Worm (Caenorhabditis elegans): ENCODE measurements around the gene dnj-5.

dnj-5 gene

ce11 chrII:6829108-6829507 is 29.0 kb downstream of the dnj-5 start (continued):
- TF ChIP-seq vab-15 (tag; optimal IDR thresholded peaks at IDR 0.05) (peak; percentile 7), C04F5.9 (tag; optimal IDR thresholded peaks at IDR 0.05) (no peak), nhr-12 (tag; optimal IDR thresholded peaks at IDR 0.05) (no peak), ztf-11 (tag; optimal IDR thresholded peaks at IDR 0.05) (no peak), rnt-1 (tag; optimal IDR thresholded peaks at IDR 0.05) (peak; percentile 16), elt-2 (tag; optimal IDR thresholded peaks at IDR 0.05) (peak; percentile 15), unc-62 (GFP tag; optimal IDR thresholded peaks at IDR 0.05) (no peak), mdl-1 (tag; optimal IDR thresholded peaks at IDR 0.05) (peak in 1 of 2 experiments; percentile 61), grh-1 (GFP tag; IDR thresholded peaks at IDR 0.05) (no peak), egl-13 (tag; optimal IDR thresholded peaks at IDR 0.05) (no peak), ceh-82 (tag; optimal IDR thresholded peaks at IDR 0.05) (peak in 1 of 3 experiments; percentile 23), lin-14 (GFP tag; optimal IDR thresholded peaks at IDR 0.05) (peak; percentile 87), efl-1 (optimal IDR thresholded peaks at IDR 0.05) (no peak), efl-1 (GFP tag; optimal IDR thresholded peaks at IDR 0.05 in 1 of 2) (no peak), xbp-1 (tag; optimal IDR thresholded peaks at IDR 0.05) (no peak), hlh-17 (GFP tag; optimal IDR thresholded peaks at IDR 0.05; ENCODE audit: borderline replicate concordance) (no peak), nhr-76 (tag; optimal IDR thresholded peaks at IDR 0.05) (no peak), aly-2 (tag; optimal IDR thresholded peaks at IDR 0.05) (no peak), nhr-20 (tag; optimal IDR thresholded peaks at IDR 0.05) (peak; percentile 67), ama-1 (optimal IDR thresholded peaks at IDR 0.05) (no peak), snpc-4 (tag; optimal IDR thresholded peaks at IDR 0.05) (peak; percentile 10), hpl-2 (GFP tag; optimal IDR thresholded peaks at IDR 0.05) (no peak), nhr-71 (tag; optimal IDR thresholded peaks at IDR 0.05) (peak; percentile 44), nhr-47 (tag; optimal IDR thresholded peaks at IDR 0.05) (no peak), mep-1 (tag; optimal IDR thresholded peaks at IDR 0.05) (peak; percentile 60), elt-3 (tag; optimal IDR thresholded peaks at IDR 0.05) (peak in 4 of 6 experiments; percentile 19 to 81 (median 36))

ce11 chrII:6828073-6828900 is 29.8 kb downstream of the dnj-5 start:
- TF ChIP-seq sox-4 (tag; optimal IDR thresholded peaks at IDR 0.05) (no peak), unc-86 (tag; optimal IDR thresholded peaks at IDR 0.05) (peak; percentile 1), tbx-2 (tag; optimal IDR thresholded peaks at IDR 0.05) (peak; percentile 19), hpl-2 (GFP tag; optimal IDR thresholded peaks at IDR 0.05) (no peak), fkh-8 (tag; optimal IDR thresholded peaks at IDR 0.05) (peak; percentile 58), lin-14 (GFP tag; optimal IDR thresholded peaks at IDR 0.05) (peak; percentile 61)

- TF ChIP-seq elt-3 (tag; optimal IDR thresholded peaks at IDR 0.05), result peak in 4 of 6 experiments; percentile 1 to 68 (median 34)
- no peak for TF ChIP-seq ceh-63 (GFP tag; optimal IDR thresholded peaks at IDR 0.05)
- TF ChIP-seq zag-1 (tag; optimal IDR thresholded peaks at IDR 0.05), result no peak
- no peak for TF ChIP-seq fkh-4 (tag; optimal IDR thresholded peaks at IDR 0.05; ENCODE audit: borderline replicate concordance)
- peak; percentile 5 for TF ChIP-seq elt-2 (tag; optimal IDR thresholded peaks at IDR 0.05)
- peak; percentile 79 for TF ChIP-seq mep-1 (tag; optimal IDR thresholded peaks at IDR 0.05)
- peak; percentile 56 for TF ChIP-seq nhr-47 (tag; optimal IDR thresholded peaks at IDR 0.05)
- TF ChIP-seq ztf-4 (tag; optimal IDR thresholded peaks at IDR 0.05), result peak; percentile 45
- peak; percentile 71 for TF ChIP-seq nhr-19 (GFP tag; conservative IDR thresholded peaks at IDR 0.05)
- no peak for TF ChIP-seq C16A3.4 (tag; optimal IDR thresholded peaks at IDR 0.05)
- peak; percentile 88 for TF ChIP-seq rnt-1 (tag; optimal IDR thresholded peaks at IDR 0.05)
- TF ChIP-seq blmp-1 (tag; optimal IDR thresholded peaks at IDR 0.05), result peak; percentile 84
- TF ChIP-seq swsn-7 (tag; optimal IDR thresholded peaks at IDR 0.05), result peak; percentile 18
- TF ChIP-seq tbx-2 (tag; optimal IDR thresholded peaks at IDR 0.05), result peak; percentile 72
- peak; percentile 55 for TF ChIP-seq lin-13 (GFP tag; optimal IDR thresholded peaks at IDR 0.05)
- TF ChIP-seq snu-23 (GFP tag; optimal IDR thresholded peaks at IDR 0.05), result peak; percentile 58
- TF ChIP-seq xbp-1 (tag; optimal IDR thresholded peaks at IDR 0.05), result peak; percentile 16
- TF ChIP-seq vab-15 (tag; optimal IDR thresholded peaks at IDR 0.05), result peak; percentile 30
- no peak for TF ChIP-seq ces-1 (GFP tag; optimal IDR thresholded peaks at IDR 0.05)
- no peak for TF ChIP-seq lir-3 (tag; optimal IDR thresholded peaks at IDR 0.05; ENCODE audit: poor library complexity)
- no peak for TF ChIP-seq aha-1 (tag; optimal IDR thresholded peaks at IDR 0.05)
- TF ChIP-seq unc-130 (tag; optimal IDR thresholded peaks at IDR 0.05), result peak; percentile 26
- no peak for TF ChIP-seq zip-4 (GFP tag; optimal IDR thresholded peaks at IDR 0.05)
- TF ChIP-seq fos-1 (tag; optimal IDR thresholded peaks at IDR 0.05), result no peak
- no peak for TF ChIP-seq pqm-1 (tag; optimal IDR thresholded peaks at IDR 0.05)
- no peak for TF ChIP-seq lin-39 (tag; optimal IDR thresholded peaks at IDR 0.05)
- peak; percentile 23 for TF ChIP-seq nhr-11 (tag; optimal IDR thresholded peaks at IDR 0.05)
Measured at ce11 chrII:6827388-6827787, 30.7 kb downstream of the dnj-5 start.
